Worm (Caenorhabditis elegans): Measurements from ENCODE around the gene ttr-18.

- TF ChIP-seq ama-1 (optimal IDR thresholded peaks at IDR 0.05) (no peak), lin-35 (GFP tag; optimal IDR thresholded peaks at IDR 0.05) (no peak), C04F5.9 (tag; optimal IDR thresholded peaks at IDR 0.05) (no peak), lin-13 (GFP tag; optimal IDR thresholded peaks at IDR 0.05) (no peak), mep-1 (tag; optimal IDR thresholded peaks at IDR 0.05) (no peak), nhr-71 (tag; optimal IDR thresholded peaks at IDR 0.05) (no peak), aha-1 (tag; optimal IDR thresholded peaks at IDR 0.05) (no peak), ceh-90 (tag; optimal IDR thresholded peaks at IDR 0.05) (no peak), nhr-11 (tag; optimal IDR thresholded peaks at IDR 0.05) (no peak), nhr-76 (tag; optimal IDR thresholded peaks at IDR 0.05) (no peak), nhr-20 (tag; optimal IDR thresholded peaks at IDR 0.05) (no peak), aly-2 (tag; optimal IDR thresholded peaks at IDR 0.05) (no peak), egl-13 (tag; optimal IDR thresholded peaks at IDR 0.05) (no peak), elt-2 (tag; optimal IDR thresholded peaks at IDR 0.05) (no peak)
Measured at ce11 chrII:11455715-11456114, 30.8 kb downstream of the ttr-18 start.

Data from whole organism, L1 larva.